Worm (Caenorhabditis elegans): Measurements from ENCODE around the gene spp-2.
"Not testable (repeated sequence)": the region's sequence is repeated elsewhere in the genome, so short reads cannot be mapped to it uniquely, and the experiment has no call there.

Gene spp-2

DNA sequence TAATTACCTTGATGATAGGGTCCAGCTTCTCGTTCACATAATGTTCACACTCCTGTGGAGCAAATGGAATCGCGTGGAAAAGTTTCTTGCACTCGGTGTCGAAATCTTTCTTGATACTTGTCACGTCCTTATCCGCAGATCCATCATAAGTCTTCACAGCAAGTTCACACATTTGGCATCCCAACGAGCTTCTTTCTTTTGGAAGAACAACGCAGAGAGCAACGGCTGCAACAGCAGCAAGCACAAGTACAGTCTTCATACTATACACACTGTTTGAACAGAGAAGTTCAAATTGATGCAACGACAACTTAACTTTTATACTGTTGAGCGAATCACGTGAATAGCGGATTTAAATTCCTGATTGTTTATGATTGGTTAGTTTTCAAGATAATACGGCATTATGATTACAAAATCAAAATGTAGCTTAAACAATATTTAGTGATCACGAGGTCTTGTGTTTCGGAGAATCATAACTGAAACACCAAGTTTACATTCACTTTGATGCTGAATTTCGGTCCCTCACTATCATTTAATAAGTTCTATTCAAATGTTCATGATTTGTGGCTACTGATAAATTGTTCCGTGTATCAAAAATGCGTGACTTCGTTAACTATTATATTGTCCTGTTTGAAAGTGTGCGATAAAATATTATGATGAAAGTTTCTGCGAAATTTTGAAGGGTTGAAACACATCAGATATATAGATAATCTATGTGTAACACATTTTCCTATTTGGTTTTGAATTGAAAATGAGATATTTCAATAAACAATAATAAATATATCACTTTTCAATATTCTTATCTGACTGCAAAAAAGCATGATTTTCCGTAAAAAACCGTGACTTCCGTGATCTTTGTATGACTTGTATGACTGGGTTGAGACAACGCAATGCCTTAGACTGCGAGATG is at the start of gene spp-2, which contains the start of gene spp-6:
Gene spp-2, minus strand, starts transcription at position 334 of the 907 bp plus-strand sequence.
Gene spp-6, plus strand, starts transcription at position 857 of the 907 bp plus-strand sequence.
- TF ChIP-seq ZK185.1 (tag; optimal IDR thresholded peaks at IDR 0.05; ENCODE audit: poor library complexity, severe bottlenecking) (peak; percentile 3), snpc-1.3 (tag; optimal IDR thresholded peaks at IDR 0.05; ENCODE audit: insufficient read depth) (no peak), T26A5.8 (tag; optimal IDR thresholded peaks at IDR 0.05) (no peak), hlh-26 (GFP tag; conservative IDR thresholded peaks at IDR 0.05) (no peak), cebp-1 (GFP tag; IDR thresholded peaks at IDR 0.05) (no peak), cebp-1 (tag; optimal IDR thresholded peaks at IDR 0.05) (peak; percentile 24), dpl-1 (GFP tag; optimal IDR thresholded peaks at IDR 0.05) (no peak), aptf-2 (GFP tag; conservative IDR thresholded peaks at IDR 0.05) (no peak), cebp-2 (GFP tag; IDR thresholded peaks at IDR 0.05) (0 out of 2 replicates have a peak, but pooled peaks have one; percentile 24), rcor-1 (GFP tag; IDR thresholded peaks at IDR 0.05) (no peak), nfya-1 (tag; optimal IDR thresholded peaks at IDR 0.05; ENCODE audit: borderline replicate concordance, insufficient read depth) (no peak), egl-44 (GFP tag; IDR thresholded peaks at IDR 0.05) (0 out of 2 replicates have a peak, but pooled peaks have one; percentile 21), nfyb-1 (GFP tag; IDR thresholded peaks at IDR 0.05) (peak; percentile 80), atf-7 (tag; optimal IDR thresholded peaks at IDR 0.05) (peak; percentile 49), F37B4.10 (GFP tag; IDR thresholded peaks at IDR 0.05) (no peak), ceh-40 (GFP tag; IDR thresholded peaks at IDR 0.05) (no peak), ets-4 (GFP tag; optimal IDR thresholded peaks at IDR 0.05) (no peak), hmg-20 (GFP tag; IDR thresholded peaks at IDR 0.05) (no peak), mcd-1 (GFP tag; IDR thresholded peaks at IDR 0.05) (0 out of 2 replicates have a peak, but pooled peaks have one; percentile 16), akir-1 (GFP tag; optimal IDR thresholded peaks at IDR 0.05) (no peak), nhr-80 (tag; optimal IDR thresholded peaks at IDR 0.05) (peak; percentile 74), mes-4 (tag; optimal IDR thresholded peaks at IDR 0.05) (no peak), hmg-1.2 (GFP tag; IDR thresholded peaks at IDR 0.05) (0 out of 2 replicates have a peak, but pooled peaks have one; percentile 6), B0336.3 (GFP tag; IDR thresholded peaks at IDR 0.05) (peak; percentile 35; the same call in 1 of the 2 replicates), lin-54 (GFP tag; optimal IDR thresholded peaks at IDR 0.05) (peak; percentile 24), Y53G8AR.9 (GFP tag; conservative IDR thresholded peaks at IDR 0.05) (peak; percentile 79), zfh-2 (GFP tag; conservative IDR thresholded peaks at IDR 0.05) (no peak), ceh-79 (tag; optimal IDR thresholded peaks at IDR 0.05) (no peak)

DNA sequence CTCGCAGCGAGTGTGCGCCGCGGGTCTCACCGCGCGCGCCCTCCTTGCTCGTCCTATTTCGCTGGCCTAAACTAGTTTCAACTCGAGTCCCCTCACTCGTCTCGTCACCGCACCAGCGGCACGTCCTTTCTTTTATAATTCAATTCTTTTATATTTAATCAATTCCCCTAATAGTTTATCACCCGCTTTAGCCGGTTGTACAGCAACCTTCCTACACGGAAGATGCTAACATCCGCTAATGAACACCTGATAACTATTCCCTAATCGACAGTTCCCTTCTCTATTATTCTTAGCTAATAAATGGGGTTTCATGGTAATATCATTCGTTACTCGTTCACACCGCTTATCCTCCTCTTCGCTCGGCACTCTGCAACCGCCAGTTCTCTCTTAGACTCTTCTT is 48.6 kb upstream of the spp-2 start, which contains the start of gene C56G3.2:
Gene C56G3.2, plus strand, starts transcription at position 301 of the 400 bp plus-strand sequence.
- not testable (repeated sequence) for TF ChIP-seq ceh-91, D2030.7, madf-3 (GFP tag; IDR thresholded peaks at IDR 0.05)

DNA sequence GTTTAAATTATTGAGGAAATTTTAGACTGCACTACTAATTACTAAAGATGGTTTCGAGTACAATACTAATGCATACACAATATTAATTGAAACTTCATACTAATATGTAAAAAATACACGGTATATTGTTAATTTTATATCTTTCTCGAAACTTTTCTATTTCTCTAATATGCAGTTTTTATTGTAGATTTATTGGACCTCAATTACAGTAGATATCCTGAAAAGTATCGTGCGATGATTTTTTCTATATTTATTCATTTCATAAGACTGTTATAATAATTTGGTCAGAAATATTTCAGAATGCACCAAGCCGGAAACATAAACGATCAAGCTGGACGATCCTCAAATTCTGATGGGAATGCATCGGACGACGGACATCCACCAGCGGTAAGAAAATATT is 27.1 kb upstream of the spp-2 start, which contains the start of gene C07D8.5:
Gene C07D8.5, plus strand, starts transcription at position 301 of the 400 bp plus-strand sequence.
- no peak for TF ChIP-seq chd-7 (tag; optimal IDR thresholded peaks at IDR 0.05)
- no peak for TF ChIP-seq B0261.1 (tag; optimal IDR thresholded peaks at IDR 0.05)
- TF ChIP-seq nfya-1 (tag; optimal IDR thresholded peaks at IDR 0.05; ENCODE audit: borderline replicate concordance, insufficient read depth), result no peak
- TF ChIP-seq let-526 (GFP tag; IDR thresholded peaks at IDR 0.05), result no peak
- no peak for TF ChIP-seq lir-1 (GFP tag; conservative IDR thresholded peaks at IDR 0.05)
- no peak for TF ChIP-seq ztf-25 (GFP tag; IDR thresholded peaks at IDR 0.05)
- TF ChIP-seq snpc-1.1 (tag; optimal IDR thresholded peaks at IDR 0.05; ENCODE audit: insufficient read depth), result no peak
- TF ChIP-seq unc-130 (GFP tag; optimal IDR thresholded peaks at IDR 0.05), result no peak
- TF ChIP-seq ztf-18 (tag; optimal IDR thresholded peaks at IDR 0.05), result no peak
- TF ChIP-seq die-1 (tag; optimal IDR thresholded peaks at IDR 0.05), result no peak
- no peak for TF ChIP-seq zfh-2 (GFP tag; conservative IDR thresholded peaks at IDR 0.05)
- TF ChIP-seq madf-3 (GFP tag; IDR thresholded peaks at IDR 0.05), result no peak
